Worm (Caenorhabditis elegans) whole organism, L1 larva: ENCODE results near the gene C07E3.10.

Experiments used
- C04F5.9 ChIP-seq: sonication (generic microtip); optimal IDR thresholded peaks from 2 replicates; lab custom pipeline; 2016; ENCODE audit warnings: missing genetic modification characterization, missing compliant biosample characterization
- C16A3.4 ChIP-seq: fragments of 150-350 bp; optimal IDR thresholded peaks from 2 replicates; lab custom pipeline; 2014; ENCODE audit warnings: missing biosample characterization, missing genetic modification characterization
- aly-2 ChIP-seq: fragments of 150-350 bp; optimal IDR thresholded peaks from 2 replicates; lab custom pipeline; 2014; ENCODE audit warnings: missing biosample characterization, missing genetic modification characterization
- ceh-63 ChIP-seq: fragments of 200-800 bp; sonication (Bioruptor generic); optimal IDR thresholded peaks from 2 replicates; lab custom pipeline; 2018; ENCODE audit warnings: mild to moderate bottlenecking, missing genetic modification characterization, missing compliant biosample characterization
- ceh-8 ChIP-seq: fragments of 200-800 bp; sonication (Bioruptor generic); optimal IDR thresholded peaks from 2 replicates; lab custom pipeline; 2018; ENCODE audit warnings: mild to moderate bottlenecking, missing genetic modification characterization, moderate library complexity, missing compliant biosample characterization
- ceh-82 ChIP-seq, 3 experiments: fragments of 150-350 bp in 1 of 3; sonication (generic microtip) in 2 of 3; optimal IDR thresholded peaks; 2 replicates each; lab custom pipeline; 2014 to 2017; ENCODE audit warnings: missing biosample characterization in 3 of 3, missing genetic modification characterization in 3 of 3
- ces-1 ChIP-seq: fragments of 150-350 bp; optimal IDR thresholded peaks from 2 replicates; lab custom pipeline; 2014; ENCODE audit warnings: missing biosample characterization, missing genetic modification reagents, missing genetic modification characterization
- dpl-1 ChIP-seq, 3 experiments: fragments of 150-350 bp in 2 of 3; sonication (generic microtip) in 1 of 3; optimal IDR thresholded peaks; 2 replicates each; lab custom pipeline; 2014 to 2017; ENCODE audit warnings: missing biosample characterization in 3 of 3, missing genetic modification characterization in 3 of 3, missing genetic modification reagents in 3 of 3
- dsc-1 ChIP-seq: sonication (generic microtip); optimal IDR thresholded peaks from 2 replicates; lab custom pipeline; 2016; ENCODE audit warnings: mild to moderate bottlenecking, missing genetic modification characterization, missing compliant biosample characterization
- efl-3 ChIP-seq: fragments of 200-800 bp; sonication (Bioruptor generic); optimal IDR thresholded peaks from 2 replicates; lab custom pipeline; 2018; ENCODE audit warnings: mild to moderate bottlenecking, missing genetic modification characterization, missing compliant biosample characterization
- egl-27 ChIP-seq, 2 experiments: fragments of 150-350 bp in 1 of 2; sonication (generic microtip); optimal IDR thresholded peaks; 3 replicates each; lab custom pipeline; 2017 to 2018; ENCODE audit warnings: missing biosample characterization in 2 of 2, missing genetic modification characterization in 2 of 2, missing genetic modification reagents in 2 of 2
- elt-2 ChIP-seq: sonication (generic microtip); optimal IDR thresholded peaks from 2 replicates; lab custom pipeline; 2016; ENCODE audit warnings: missing genetic modification characterization, mild to moderate bottlenecking, inconsistent platforms, missing compliant biosample characterization, missing genetic modification reagents
- elt-3 ChIP-seq, 6 experiments: fragments of 150-350 bp in 1 of 6; sonication (generic microtip); optimal IDR thresholded peaks; 2 replicates each; lab custom pipeline; 2017 to 2018; ENCODE audit warnings: missing biosample characterization in 6 of 6, missing genetic modification characterization in 6 of 6, inconsistent platforms in 1 of 6
- ets-5 ChIP-seq: fragments of 200-800 bp; sonication (Bioruptor generic); IDR thresholded peaks from 2 replicates; pipeline ENCODE4 v1.3.6; 2022; ENCODE audit warnings: missing genetic modification characterization, missing compliant biosample characterization
- fkh-10 ChIP-seq: sonication (generic microtip); optimal IDR thresholded peaks from 2 replicates; lab custom pipeline; 2017; ENCODE audit warnings: missing biosample characterization, missing genetic modification reagents, missing genetic modification characterization
- fkh-4 ChIP-seq: sonication (generic microtip); optimal IDR thresholded peaks from 2 replicates; lab custom pipeline; 2016; ENCODE audit warnings: missing compliant biosample characterization, missing genetic modification characterization, borderline replicate concordance
- fos-1 ChIP-seq: fragments of 150-350 bp; optimal IDR thresholded peaks from 2 replicates; lab custom pipeline; 2014; ENCODE audit warnings: missing biosample characterization, missing genetic modification characterization
- grh-1 ChIP-seq: fragments of 200-800 bp; sonication (Bioruptor generic); IDR thresholded peaks from 2 replicates; pipeline ENCODE4 v1.3.6; 2022; ENCODE audit warnings: missing genetic modification reagents, missing genetic modification characterization, missing compliant biosample characterization
- hlh-17 ChIP-seq: fragments of 200-800 bp; sonication (Bioruptor generic); optimal IDR thresholded peaks from 2 replicates; lab custom pipeline; 2018; ENCODE audit warnings: missing genetic modification characterization, mild to moderate bottlenecking, missing compliant biosample characterization, moderate library complexity, borderline replicate concordance
- hlh-4 ChIP-seq: sonication (generic microtip); optimal IDR thresholded peaks from 2 replicates; lab custom pipeline; 2016; ENCODE audit warnings: mild to moderate bottlenecking, missing genetic modification characterization, missing compliant biosample characterization
- jun-1 ChIP-seq: fragments of 150-350 bp; optimal IDR thresholded peaks from 2 replicates; lab custom pipeline; 2014; ENCODE audit warnings: missing biosample characterization, missing genetic modification reagents, missing genetic modification characterization
- lin-13 ChIP-seq: fragments of 150-350 bp; optimal IDR thresholded peaks from 2 replicates; lab custom pipeline; 2014; ENCODE audit warnings: missing biosample characterization, missing genetic modification reagents, missing genetic modification characterization
- lin-15B ChIP-seq: fragments of 150-350 bp; sonication (generic microtip); optimal IDR thresholded peaks from 3 replicates; lab custom pipeline; 2014; ENCODE audit warnings: missing biosample characterization, missing genetic modification characterization
- lin-35 ChIP-seq, 2 experiments: fragments of 150-350 bp; optimal IDR thresholded peaks; 2 replicates each; lab custom pipeline; 2014; ENCODE audit warnings: missing biosample characterization in 2 of 2, missing genetic modification characterization in 2 of 2, missing genetic modification reagents in 2 of 2
- lin-39 ChIP-seq: fragments of 150-350 bp; optimal IDR thresholded peaks from 2 replicates; lab custom pipeline; 2014; ENCODE audit warnings: missing biosample characterization, missing genetic modification reagents, missing genetic modification characterization
- lir-3 ChIP-seq: sonication (generic microtip); optimal IDR thresholded peaks from 2 replicates; lab custom pipeline; 2016; ENCODE audit warnings: mild to moderate bottlenecking, missing genetic modification characterization, moderate library complexity, missing compliant biosample characterization; ENCODE audit not compliant: poor library complexity
- lsy-2 ChIP-seq, 2 experiments: fragments of 150-350 bp; optimal IDR thresholded peaks; 2 replicates each; lab custom pipeline; 2014; ENCODE audit warnings: missing biosample characterization in 2 of 2, missing genetic modification characterization in 2 of 2
- mab-9 ChIP-seq: fragments of 200-800 bp; sonication (Bioruptor generic); IDR thresholded peaks from 2 replicates; pipeline ENCODE4 v1.3.6; 2022; ENCODE audit warnings: missing genetic modification reagents, missing genetic modification characterization, missing compliant biosample characterization
- mdl-1 ChIP-seq, 2 experiments: fragments of 150-350 bp; optimal IDR thresholded peaks; 2 replicates each; lab custom pipeline; 2014 to 2017; ENCODE audit warnings: missing biosample characterization in 2 of 2, missing genetic modification characterization in 2 of 2, inconsistent platforms in 1 of 2
- mef-2 ChIP-seq: fragments of 150-350 bp; optimal IDR thresholded peaks from 2 replicates; lab custom pipeline; 2014; ENCODE audit warnings: missing biosample characterization, missing genetic modification characterization
- nhr-11 ChIP-seq: fragments of 150-350 bp; optimal IDR thresholded peaks from 2 replicates; lab custom pipeline; 2014; ENCODE audit warnings: missing biosample characterization, missing genetic modification characterization
- nhr-12 ChIP-seq: sonication (generic microtip); optimal IDR thresholded peaks from 2 replicates; lab custom pipeline; 2017; ENCODE audit warnings: missing biosample characterization, missing genetic modification characterization
- nhr-20 ChIP-seq: sonication (generic microtip); optimal IDR thresholded peaks from 2 replicates; lab custom pipeline; 2016; ENCODE audit warnings: mild to moderate bottlenecking, missing genetic modification characterization, missing compliant biosample characterization
- nhr-71 ChIP-seq: sonication (generic microtip); optimal IDR thresholded peaks from 2 replicates; lab custom pipeline; 2016; ENCODE audit warnings: mild to moderate bottlenecking, missing genetic modification characterization, moderate library complexity, missing compliant biosample characterization
- nhr-76 ChIP-seq: sonication (generic microtip); optimal IDR thresholded peaks from 2 replicates; lab custom pipeline; 2017; ENCODE audit warnings: missing biosample characterization, missing genetic modification characterization
- pag-3 ChIP-seq: sonication (generic microtip); optimal IDR thresholded peaks from 2 replicates; lab custom pipeline; 2017; ENCODE audit warnings: missing genetic modification characterization, mild to moderate bottlenecking, missing compliant biosample characterization, antibody characterized with exemption, borderline replicate concordance; ENCODE audit not compliant: insufficient read depth
- pax-3 ChIP-seq: fragments of 200-800 bp; sonication (Bioruptor generic); optimal IDR thresholded peaks from 2 replicates; lab custom pipeline; 2018; ENCODE audit warnings: mild to moderate bottlenecking, missing genetic modification characterization, moderate library complexity, missing compliant biosample characterization
- skn-1 ChIP-seq: fragments of 150-350 bp; optimal IDR thresholded peaks from 2 replicates; lab custom pipeline; 2014; ENCODE audit warnings: missing biosample characterization, missing genetic modification characterization
- snpc-4 ChIP-seq: fragments of 150-350 bp; optimal IDR thresholded peaks from 2 replicates; lab custom pipeline; 2014; ENCODE audit warnings: missing biosample characterization, missing genetic modification characterization
- snu-23 ChIP-seq: sonication (generic microtip); optimal IDR thresholded peaks from 2 replicates; lab custom pipeline; 2016; ENCODE audit warnings: missing genetic modification characterization, missing compliant biosample characterization
- sox-4 ChIP-seq: sonication (generic microtip); optimal IDR thresholded peaks from 2 replicates; lab custom pipeline; 2016; ENCODE audit warnings: missing genetic modification characterization, missing compliant biosample characterization
- sup-37 ChIP-seq: fragments of 200-800 bp; sonication (Bioruptor generic); optimal IDR thresholded peaks from 2 replicates; lab custom pipeline; 2018; ENCODE audit warnings: mild to moderate bottlenecking, missing genetic modification characterization, missing compliant biosample characterization
- tlp-1 ChIP-seq: fragments of 150-350 bp; optimal IDR thresholded peaks from 2 replicates; lab custom pipeline; 2014; ENCODE audit warnings: missing biosample characterization, missing genetic modification characterization
- unc-130 ChIP-seq: fragments of 150-350 bp; optimal IDR thresholded peaks from 2 replicates; lab custom pipeline; 2017; ENCODE audit warnings: missing biosample characterization, missing genetic modification characterization, inconsistent platforms
- unc-30 ChIP-seq: sonication (generic microtip); optimal IDR thresholded peaks from 2 replicates; lab custom pipeline; 2017; ENCODE audit warnings: missing biosample characterization, missing genetic modification characterization
- unc-98 ChIP-seq: fragments of 200-800 bp; sonication (Bioruptor generic); IDR thresholded peaks from 2 replicates; pipeline ENCODE4 v1.3.6; 2022; ENCODE audit warnings: missing genetic modification characterization, missing compliant biosample characterization
- vab-15 ChIP-seq: sonication (generic microtip); optimal IDR thresholded peaks from 2 replicates; lab custom pipeline; 2017; ENCODE audit warnings: missing genotype, mild to moderate bottlenecking, missing genetic modification characterization, missing compliant biosample characterization
- zag-1 ChIP-seq: fragments of 150-350 bp; optimal IDR thresholded peaks from 2 replicates; lab custom pipeline; 2014; ENCODE audit warnings: missing biosample characterization, missing genetic modification characterization
- zip-4 ChIP-seq: fragments of 200-800 bp; sonication (Bioruptor generic); optimal IDR thresholded peaks from 2 replicates; lab custom pipeline; 2018; ENCODE audit warnings: mild to moderate bottlenecking, missing genetic modification characterization, moderate library complexity, missing compliant biosample characterization
- ztf-11 ChIP-seq, 2 experiments: sonication (generic microtip); optimal IDR thresholded peaks; 2 replicates each; lab custom pipeline; 2016 to 2017; ENCODE audit warnings: missing genetic modification characterization in 2 of 2, missing biosample characterization in 1 of 2, missing compliant biosample characterization in 1 of 2

C07E3.10 gene

DNA sequence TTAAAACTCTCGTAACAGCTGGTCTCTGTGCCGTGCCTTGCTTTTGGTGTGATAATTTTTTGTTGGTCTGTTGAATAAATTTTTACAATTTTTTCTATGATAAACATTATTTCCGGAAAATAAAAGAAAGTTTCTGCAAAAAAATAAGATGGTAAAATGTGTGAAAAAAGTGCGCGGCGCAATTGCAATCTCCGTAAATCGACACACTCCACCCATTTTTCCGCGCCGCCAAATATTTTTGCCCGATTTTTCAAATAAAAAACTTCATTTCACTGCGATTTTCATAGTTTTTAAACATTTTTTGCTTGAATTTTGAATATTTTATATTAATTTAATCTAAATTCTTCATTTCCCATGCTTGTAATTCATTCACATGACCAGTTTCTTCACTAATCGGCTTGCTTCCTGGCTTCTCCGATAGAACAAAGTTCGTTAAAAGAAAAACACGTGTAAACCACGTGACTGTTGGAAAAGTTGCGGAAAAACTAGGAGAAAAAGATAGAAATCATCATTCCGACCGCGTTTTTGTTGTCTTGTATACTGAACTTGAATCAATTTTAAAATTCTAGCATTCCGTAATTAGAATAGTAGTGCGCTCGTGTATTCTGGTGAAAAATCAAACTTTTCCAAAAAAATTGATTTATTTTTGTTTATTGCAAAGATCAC lies 42.0 kb downstream of the C07E3.10 start (continued):
- peak; percentile 57; the same call in 1 of the 2 replicates for TF ChIP-seq grh-1 (GFP tag; lab: Robert Waterston, UW)
- TF ChIP-seq ceh-8 = no peak
- TF ChIP-seq efl-3 (GFP tag; lab: Kevin White, UChicago) = no peak
- peak; percentile 75 to 77 for TF ChIP-seq lsy-2 (tag; optimal IDR thresholded peaks at IDR 0.05; lab: Kevin White, UChicago)
- TF ChIP-seq unc-98 = no peak
- peak; percentile 51; the same call in 1 of the 2 replicates for TF ChIP-seq mab-9 (GFP tag; lab: Robert Waterston, UW)
- peak; percentile 46 for TF ChIP-seq unc-130 (tag; lab: Kevin White, UChicago)
- TF ChIP-seq dpl-1 (GFP tag; optimal IDR thresholded peaks at IDR 0.05; lab: Kevin White, UChicago) = peak; percentile 55 to 72 (median 69)
- peak; percentile 80 for TF ChIP-seq snu-23 (GFP tag; lab: Kevin White, UChicago)
- TF ChIP-seq hlh-4 = no peak
- TF ChIP-seq C16A3.4 = peak; percentile 66
- peak; percentile 13 for TF ChIP-seq sup-37 (GFP tag; lab: Kevin White, UChicago)
- no peak for TF ChIP-seq fos-1
- no peak for TF ChIP-seq pag-3
- TF ChIP-seq ces-1 (GFP tag; lab: Kevin White, UChicago) = no peak
- TF ChIP-seq mef-2 (tag; lab: Kevin White, UChicago) = no peak
- TF ChIP-seq elt-3 (tag; optimal IDR thresholded peaks at IDR 0.05; lab: Kevin White, UChicago) = peak in 2 of 6 experiments; percentile 0 to 56
- TF ChIP-seq vab-15 (tag; lab: Kevin White, UChicago) = no peak
- no peak for TF ChIP-seq nhr-11 (tag; lab: Kevin White, UChicago)
- TF ChIP-seq zag-1 = no peak
- no peak for TF ChIP-seq sox-4 (tag; lab: Kevin White, UChicago)
- TF ChIP-seq lin-13 (GFP tag; lab: Kevin White, UChicago) = peak; percentile 47
- peak; percentile 19 for TF ChIP-seq zip-4
- no peak for TF ChIP-seq fkh-10 (GFP tag; lab: Kevin White, UChicago)
- no peak for TF ChIP-seq tlp-1 (tag; lab: Kevin White, UChicago)
- TF ChIP-seq ceh-82 (tag; optimal IDR thresholded peaks at IDR 0.05; lab: Kevin White, UChicago) = peak; percentile 70 to 76 (median 73)
- peak; percentile 54 for TF ChIP-seq pax-3 (tag; lab: Kevin White, UChicago)
- no peak for TF ChIP-seq nhr-76 (tag; lab: Kevin White, UChicago)
- TF ChIP-seq lir-3 (tag; lab: Kevin White, UChicago) = peak; percentile 65
- peak in 1 of 2 experiments; percentile 44 for TF ChIP-seq mdl-1 (tag; optimal IDR thresholded peaks at IDR 0.05; lab: Kevin White, UChicago)
- peak; percentile 54 for TF ChIP-seq jun-1 (tag; lab: Kevin White, UChicago)
- no peak for TF ChIP-seq hlh-17 (GFP tag; lab: Kevin White, UChicago)
- no peak for TF ChIP-seq lin-39 (tag; lab: Kevin White, UChicago)
- peak; percentile 61 for TF ChIP-seq skn-1 (tag; lab: Kevin White, UChicago)
- peak; percentile 9 for TF ChIP-seq elt-2 (tag; lab: Kevin White, UChicago)
- no peak for TF ChIP-seq aly-2 (tag; lab: Kevin White, UChicago)
- TF ChIP-seq lin-15B (tag; lab: Kevin White, UChicago) = peak; percentile 54
- TF ChIP-seq C04F5.9 (tag; lab: Kevin White, UChicago) = peak; percentile 2
- TF ChIP-seq snpc-4 (tag; lab: Kevin White, UChicago) = peak; percentile 38
- peak; percentile 57 to 76 for TF ChIP-seq lin-35 (GFP tag; optimal IDR thresholded peaks at IDR 0.05; lab: Kevin White, UChicago)
- no peak for TF ChIP-seq unc-30 (tag; lab: Kevin White, UChicago)
- TF ChIP-seq ets-5 (GFP tag; lab: Robert Waterston, UW) = no peak
- TF ChIP-seq nhr-12 = no peak
- TF ChIP-seq nhr-71 (tag; lab: Kevin White, UChicago) = peak; percentile 86
- peak in 1 of 2 experiments; percentile 42 for TF ChIP-seq ztf-11 (tag; optimal IDR thresholded peaks at IDR 0.05; lab: Kevin White, UChicago)
- no peak for TF ChIP-seq egl-27 (tag; optimal IDR thresholded peaks at IDR 0.05; lab: Kevin White, UChicago)
- TF ChIP-seq fkh-4 (tag; lab: Kevin White, UChicago) = no peak
- TF ChIP-seq nhr-20 (tag; lab: Kevin White, UChicago) = peak; percentile 81
- TF ChIP-seq dsc-1 = peak; percentile 73
- no peak for TF ChIP-seq ceh-63 (GFP tag; lab: Kevin White, UChicago)
